Fruit fly (Drosophila melanogaster) whole organism, embryonic: Measurements from ENCODE around the gene CG5715.
A peak's percentile ranks its signal among the peaks of the same experiment; 100 is the strongest.

ENCODE experiments used
- Ada2b ChIP-seq: fragments of 200-800 bp; sonication (Bioruptor generic); IDR thresholded peaks from 2 replicates; pipeline ENCODE4 v1.3.6; 2022; ENCODE audit warnings: missing biosample characterization, missing genetic modification characterization
- CG11247 ChIP-seq: fragments of 200-800 bp; sonication (Bioruptor generic); IDR thresholded peaks from 2 replicates; pipeline ENCODE4 v1.3.6; 2022; ENCODE audit warnings: missing biosample characterization, missing genetic modification characterization
- CG13287 ChIP-seq: fragments of 200-800 bp; sonication (Bioruptor generic); IDR thresholded peaks from 2 replicates; pipeline ENCODE4 v1.3.6; 2022; ENCODE audit warnings: missing biosample characterization, missing genetic modification characterization; ENCODE audit not compliant: partially characterized antibody
- CG14441 ChIP-seq: fragments of 200-800 bp; sonication (Bioruptor generic); IDR thresholded peaks from 2 replicates; pipeline ENCODE4 v1.3.6; 2022; ENCODE audit warnings: missing biosample characterization, missing genetic modification characterization
- CG1529 ChIP-seq: fragments of 200-800 bp; sonication (Bioruptor generic); optimal IDR thresholded peaks from 3 replicates; lab custom pipeline; 2018; ENCODE audit warnings: missing biosample characterization, missing genetic modification characterization
- CG1602 ChIP-seq: fragments of 200-800 bp; sonication (Bioruptor generic); optimal IDR thresholded peaks from 3 replicates; lab custom pipeline; 2016; ENCODE audit warnings: missing biosample characterization, missing genetic modification characterization
- CG17829 ChIP-seq: fragments of 200-800 bp; optimal IDR thresholded peaks from 2 replicates; lab custom pipeline; 2019; ENCODE audit warnings: missing biosample characterization, mild to moderate bottlenecking, missing genetic modification characterization, moderate library complexity
- CG18599 ChIP-seq: fragments of 200-800 bp; sonication (Bioruptor generic); optimal IDR thresholded peaks from 3 replicates; lab custom pipeline; 2017; ENCODE audit warnings: missing biosample characterization, missing genetic modification characterization, mild to moderate bottlenecking, moderate library complexity, missing genetic modification reagents
- CG2116 ChIP-seq: fragments of 200-800 bp; sonication (Bioruptor generic); optimal IDR thresholded peaks from 3 replicates; lab custom pipeline; 2018; ENCODE audit warnings: missing biosample characterization, mild to moderate bottlenecking, missing genetic modification characterization
- CG3163 ChIP-seq: fragments of 200-800 bp; sonication (Bioruptor generic); optimal IDR thresholded peaks from 3 replicates; lab custom pipeline; 2016; ENCODE audit warnings: missing biosample characterization, missing genetic modification characterization
- CG3726 ChIP-seq: fragments of 200-800 bp; sonication (Bioruptor generic); IDR thresholded peaks from 3 replicates; pipeline ENCODE4, ENCODE4 v1.3.6; 2022; ENCODE audit warnings: missing biosample characterization, missing genetic modification characterization
- CG4617 ChIP-seq: fragments of 200-800 bp; sonication (Bioruptor generic); optimal IDR thresholded peaks from 3 replicates; lab custom pipeline; 2016; ENCODE audit warnings: missing biosample characterization, missing genetic modification characterization, borderline replicate concordance
- CG4854 ChIP-seq: fragments of 200-800 bp; sonication (Bioruptor generic); optimal IDR thresholded peaks from 2 replicates; lab custom pipeline; 2016; ENCODE audit warnings: missing biosample characterization, missing genetic modification characterization, inconsistent platforms
- CG6254 ChIP-seq: fragments of 200-800 bp; sonication (Bioruptor generic); optimal IDR thresholded peaks from 3 replicates; lab custom pipeline; 2017; ENCODE audit warnings: mild to moderate bottlenecking, missing biosample characterization, missing genetic modification reagents, missing genetic modification characterization
- CG6683 ChIP-seq: fragments of 200-800 bp; sonication (Bioruptor generic); optimal IDR thresholded peaks from 2 replicates; lab custom pipeline; 2017; ENCODE audit warnings: missing biosample characterization, mild to moderate bottlenecking, missing genetic modification characterization, missing genetic modification reagents
- CG8290 ChIP-seq, 3 experiments: fragments of 200-800 bp; sonication (Bioruptor generic); optimal IDR thresholded peaks; 2 replicates each; lab custom pipeline; 2016 to 2019; ENCODE audit warnings: missing biosample characterization in 3 of 3, missing genetic modification characterization in 3 of 3, mild to moderate bottlenecking in 2 of 3, moderate library complexity in 1 of 3
- CG8765 ChIP-seq: fragments of 200-800 bp; sonication (Bioruptor generic); IDR thresholded peaks from 2 replicates; pipeline ENCODE4 v1.3.6; 2022; ENCODE audit warnings: missing biosample characterization, missing genetic modification characterization
- CrebB ChIP-seq: fragments of 200-800 bp; sonication (Bioruptor generic); optimal IDR thresholded peaks from 3 replicates; lab custom pipeline; 2018; ENCODE audit warnings: missing biosample characterization, mild to moderate bottlenecking, missing genetic modification characterization
- Fer1 ChIP-seq: fragments of 200-800 bp; sonication (Bioruptor generic); optimal IDR thresholded peaks from 2 replicates; lab custom pipeline; 2017; ENCODE audit warnings: missing biosample characterization, mild to moderate bottlenecking, missing genetic modification characterization
- H15 ChIP-seq: fragments of 200-800 bp; sonication (Bioruptor generic); IDR thresholded peaks from 3 replicates; pipeline ENCODE4 v1.3.6; 2022; ENCODE audit warnings: missing biosample characterization, missing genetic modification characterization
- Mes4 ChIP-seq: fragments of 200-800 bp; sonication (Bioruptor generic); optimal IDR thresholded peaks from 2 replicates; lab custom pipeline; 2016; ENCODE audit warnings: missing biosample characterization, missing genetic modification characterization
- Mrtf ChIP-seq: fragments of 200-800 bp; sonication (Bioruptor generic); IDR thresholded peaks from 3 replicates; pipeline ENCODE4 v1.3.6; 2022; ENCODE audit warnings: missing biosample characterization, missing genetic modification characterization
- Nf-YB ChIP-seq: fragments of 200-800 bp; sonication (Bioruptor generic); optimal IDR thresholded peaks from 3 replicates; lab custom pipeline; 2019; ENCODE audit warnings: missing biosample characterization, mild to moderate bottlenecking, missing genetic modification characterization, moderate library complexity
- Oaz ChIP-seq: fragments of 200-800 bp; sonication (Bioruptor generic); IDR thresholded peaks from 2 replicates; pipeline ENCODE4 v1.3.6; 2022; ENCODE audit warnings: missing biosample characterization, missing genetic modification characterization
- Optix ChIP-seq: fragments of 200-800 bp; sonication (Bioruptor generic); IDR thresholded peaks from 3 replicates; pipeline ENCODE4 v1.3.6; 2022; ENCODE audit warnings: missing biosample characterization, missing genetic modification characterization
- TFAM ChIP-seq: fragments of 200-800 bp; sonication (Bioruptor generic); optimal IDR thresholded peaks from 2 replicates; lab custom pipeline; 2017; ENCODE audit warnings: missing biosample characterization, missing genetic modification characterization, inconsistent platforms
- abd-A ChIP-seq: fragments of 200-800 bp; sonication (Bioruptor generic); optimal IDR thresholded peaks from 3 replicates; lab custom pipeline; 2019; ENCODE audit warnings: missing biosample characterization, mild to moderate bottlenecking, missing genetic modification characterization, moderate library complexity
- ap ChIP-seq: fragments of 200-800 bp; sonication (Bioruptor generic); IDR thresholded peaks from 2 replicates; pipeline ENCODE4 v1.3.6; 2022; ENCODE audit warnings: missing biosample characterization, missing genetic modification characterization
- ase ChIP-seq: fragments of 200-800 bp; sonication (Bioruptor generic); IDR thresholded peaks from 3 replicates; pipeline ENCODE4 v1.3.6; 2022; ENCODE audit warnings: missing biosample characterization, missing genetic modification characterization
- chn ChIP-seq: fragments of 200-800 bp; sonication (Bioruptor generic); optimal IDR thresholded peaks from 2 replicates; lab custom pipeline; 2016; ENCODE audit warnings: missing biosample characterization, missing genetic modification characterization
- corto ChIP-seq: fragments of 200-800 bp; sonication (Bioruptor generic); optimal IDR thresholded peaks from 2 replicates; lab custom pipeline; 2016; ENCODE audit warnings: missing biosample characterization, mild to moderate bottlenecking, missing genetic modification characterization, moderate library complexity
- ewg ChIP-seq: fragments of 200-800 bp; sonication (Bioruptor generic); optimal IDR thresholded peaks from 3 replicates; lab custom pipeline; 2017; ENCODE audit warnings: mild to moderate bottlenecking, missing biosample characterization, missing genetic modification reagents, missing genetic modification characterization
- exex ChIP-seq: fragments of 200-800 bp; sonication (Bioruptor generic); optimal IDR thresholded peaks from 4 replicates; lab custom pipeline; 2018; ENCODE audit warnings: missing biosample characterization, mild to moderate bottlenecking, missing genetic modification characterization, moderate library complexity
- grau ChIP-seq: fragments of 200-800 bp; optimal IDR thresholded peaks from 3 replicates; lab custom pipeline; 2019; ENCODE audit warnings: missing biosample characterization, mild to moderate bottlenecking, missing genetic modification characterization, moderate library complexity
- jing ChIP-seq: fragments of 200-800 bp; sonication (Bioruptor generic); optimal IDR thresholded peaks from 2 replicates; lab custom pipeline; 2018; ENCODE audit warnings: missing biosample characterization, mild to moderate bottlenecking, missing genetic modification characterization
- jumu ChIP-seq: fragments of 200-800 bp; sonication (Bioruptor generic); optimal IDR thresholded peaks from 3 replicates; lab custom pipeline; 2016; ENCODE audit warnings: missing biosample characterization, missing genetic modification characterization
- lmd ChIP-seq: fragments of 200-800 bp; sonication (Bioruptor generic); IDR thresholded peaks from 2 replicates; pipeline ENCODE4 v1.3.6; 2022; ENCODE audit warnings: missing biosample characterization, missing genetic modification characterization
- nmo ChIP-seq: fragments of 200-800 bp; sonication (Bioruptor generic); optimal IDR thresholded peaks from 2 replicates; lab custom pipeline; 2018; ENCODE audit warnings: missing biosample characterization, mild to moderate bottlenecking, missing genetic modification characterization, moderate library complexity
- nom ChIP-seq: fragments of 200-800 bp; sonication (Bioruptor generic); optimal IDR thresholded peaks from 2 replicates; lab custom pipeline; 2017; ENCODE audit warnings: missing biosample characterization, missing genetic modification characterization, mild to moderate bottlenecking, moderate library complexity, missing genetic modification reagents
- org-1 ChIP-seq: fragments of 200-800 bp; sonication (Bioruptor generic); optimal IDR thresholded peaks from 2 replicates; lab custom pipeline; 2017; ENCODE audit warnings: missing biosample characterization, missing genetic modification characterization
- pnt ChIP-seq: fragments of 200-800 bp; sonication (Bioruptor generic); optimal IDR thresholded peaks from 3 replicates; lab custom pipeline; 2016; ENCODE audit warnings: missing biosample characterization, missing genetic modification characterization
- sisA ChIP-seq: fragments of 200-800 bp; sonication (Bioruptor generic); IDR thresholded peaks from 2 replicates; pipeline ENCODE4 v1.3.6; 2022; ENCODE audit warnings: missing biosample characterization, missing genetic modification characterization
- stc ChIP-seq: fragments of 200-800 bp; sonication (Bioruptor generic); IDR thresholded peaks from 2 replicates; pipeline ENCODE4 v1.3.6; 2022; ENCODE audit warnings: missing biosample characterization, missing genetic modification characterization
- stwl ChIP-seq: fragments of 200-800 bp; sonication (Bioruptor generic); optimal IDR thresholded peaks from 3 replicates; lab custom pipeline; 2018; ENCODE audit warnings: missing biosample characterization, mild to moderate bottlenecking, missing genetic modification characterization, moderate library complexity
- tgo ChIP-seq: fragments of 200-800 bp; sonication (Bioruptor generic); IDR thresholded peaks from 3 replicates; pipeline ENCODE4 v1.3.6; 2022; ENCODE audit warnings: missing biosample characterization, missing genetic modification characterization
- tio ChIP-seq: fragments of 200-800 bp; sonication (Bioruptor generic); optimal IDR thresholded peaks from 2 replicates; lab custom pipeline; 2017; ENCODE audit warnings: missing biosample characterization, missing genetic modification characterization, inconsistent platforms
- tll ChIP-seq, 2 experiments: fragments of 200-800 bp in 1 of 2; fragments of >200 bp in 1 of 2; sonication (Bioruptor generic) in 1 of 2; optimal IDR thresholded peaks; 2 replicates each; lab custom pipeline; 2017 to 2019; ENCODE audit warnings: missing biosample characterization in 2 of 2, missing genetic modification characterization in 2 of 2, mild to moderate bottlenecking in 1 of 2, moderate library complexity in 1 of 2
- twi ChIP-seq: fragments of 200-800 bp; optimal IDR thresholded peaks from 2 replicates; lab custom pipeline; 2019; ENCODE audit warnings: missing biosample characterization, mild to moderate bottlenecking, missing genetic modification characterization, moderate library complexity
- vvl ChIP-seq: fragments of 200-800 bp; sonication (Bioruptor generic); IDR thresholded peaks from 2 replicates; pipeline ENCODE4 v1.3.6; 2022; ENCODE audit warnings: missing biosample characterization, missing genetic modification characterization
- z ChIP-seq: fragments of 200-800 bp; sonication (Bioruptor generic); IDR thresholded peaks from 3 replicates; pipeline ENCODE4 v1.3.6; 2022; ENCODE audit warnings: missing biosample characterization, missing genetic modification characterization
- zfh2 ChIP-seq: fragments of 200-800 bp; sonication (Bioruptor generic); optimal IDR thresholded peaks from 2 replicates; lab custom pipeline; 2016; ENCODE audit warnings: missing biosample characterization, missing genetic modification characterization

Gene CG5715

dm6 chr3R:24271071-24271470 is 23.1 kb downstream of the CG5715 start, which contains the start of gene jar (continued):
- TF ChIP-seq abd-A (tag; lab: Kevin White, UChicago): peak; percentile 22
- TF ChIP-seq CG8290 (GFP tag; optimal IDR thresholded peaks at IDR 0.05; lab: Kevin White, UChicago): peak; percentile 3
- peak in 1 of 2 experiments; percentile 80 for TF ChIP-seq CG8290 (tag; optimal IDR thresholded peaks at IDR 0.05; lab: Kevin White, UChicago)
- TF ChIP-seq ase (GFP tag; lab: Robert Waterston, UW): no peak
- no peak for TF ChIP-seq Ada2b
- peak; percentile 70 for TF ChIP-seq CrebB (tag; lab: Kevin White, UChicago)
- TF ChIP-seq nmo (GFP tag; lab: Kevin White, UChicago): peak; percentile 45
- TF ChIP-seq Mes4 (GFP tag; lab: Kevin White, UChicago): no peak
- TF ChIP-seq vvl (GFP tag; lab: Robert Waterston, UW): peak; percentile 82
- TF ChIP-seq CG8765 (GFP tag; lab: Robert Waterston, UW): peak; percentile 40; the same call in 1 of the 2 replicates
- TF ChIP-seq nom (GFP tag; lab: Kevin White, UChicago): peak; percentile 25
- TF ChIP-seq tgo (GFP tag; lab: Robert Waterston, UW): no peak
- peak; percentile 61 for TF ChIP-seq CG17829 (tag; lab: Kevin White, UChicago)
- TF ChIP-seq lmd (GFP tag; lab: Robert Waterston, UW): 0 out of 2 replicates have a peak, but pooled peaks have one; percentile 9
- peak; percentile 11; the same call in 1 of the 2 replicates for TF ChIP-seq CG11247
- TF ChIP-seq ap (GFP tag; lab: Robert Waterston, UW): no peak
- TF ChIP-seq CG13287 (GFP tag; lab: Robert Waterston, UW): peak; percentile 95
- no peak for TF ChIP-seq H15 (GFP tag; lab: Robert Waterston, UW)
- peak; percentile 72 for TF ChIP-seq Fer1 (GFP tag; lab: Kevin White, UChicago)
- TF ChIP-seq CG3163 (GFP tag; lab: Kevin White, UChicago): no peak
- no peak for TF ChIP-seq CG4617 (GFP tag; lab: Kevin White, UChicago)
- TF ChIP-seq CG14441 (GFP tag; lab: Robert Waterston, UW): no peak
- no peak; the same call in 2 of the 3 replicates for TF ChIP-seq Optix (GFP tag; lab: Robert Waterston, UW)
- TF ChIP-seq exex (tag; lab: Kevin White, UChicago): peak; percentile 22
- peak; percentile 22 for TF ChIP-seq Nf-YB (GFP tag; lab: Kevin White, UChicago)
- peak in 1 of 2 experiments; percentile 7 for TF ChIP-seq tll (GFP tag; optimal IDR thresholded peaks at IDR 0.05; lab: Kevin White, UChicago)
- no peak for TF ChIP-seq corto
- TF ChIP-seq tio (GFP tag; lab: Kevin White, UChicago): no peak
- no peak for TF ChIP-seq jumu (GFP tag; lab: Kevin White, UChicago)
- peak; percentile 35 for TF ChIP-seq stwl (tag; lab: Kevin White, UChicago)
- TF ChIP-seq CG18599: peak; percentile 1
- TF ChIP-seq sisA (GFP tag; lab: Robert Waterston, UW): no peak
- no peak for TF ChIP-seq z (GFP tag; lab: Robert Waterston, UW)
- no peak for TF ChIP-seq CG1602
- no peak for TF ChIP-seq Mrtf (GFP tag; lab: Robert Waterston, UW)
- no peak for TF ChIP-seq jing
- TF ChIP-seq CG6683: no peak
- no peak for TF ChIP-seq CG1529 (GFP tag; lab: Kevin White, UChicago)
- no peak for TF ChIP-seq pnt
- no peak for TF ChIP-seq TFAM (GFP tag; lab: Kevin White, UChicago)
- no peak for TF ChIP-seq CG4854
- TF ChIP-seq CG2116 (GFP tag; lab: Kevin White, UChicago): peak; percentile 83
- TF ChIP-seq org-1: peak; percentile 33
- TF ChIP-seq zfh2: no peak
- TF ChIP-seq ewg (GFP tag; lab: Kevin White, UChicago): peak; percentile 47
- TF ChIP-seq CG3726 (GFP tag; lab: Robert Waterston, UW): no peak
- no peak for TF ChIP-seq CG6254 (GFP tag; lab: Kevin White, UChicago)
- no peak for TF ChIP-seq twi (tag; lab: Kevin White, UChicago)
- peak; percentile 57 for TF ChIP-seq stc (GFP tag; lab: Robert Waterston, UW)
- TF ChIP-seq chn: peak; percentile 21
- TF ChIP-seq Oaz (GFP tag; lab: Robert Waterston, UW): peak; percentile 41; the same call in 1 of the 2 replicates
- peak; percentile 43 for TF ChIP-seq grau (tag; lab: Kevin White, UChicago)
